Fruit fly (Drosophila melanogaster) whole organism, embryonic: Measurements from ENCODE around the gene vas.

ENCODE experiments used
- Aef1 ChIP-seq: fragments of 200-800 bp; sonication (Bioruptor generic); IDR thresholded peaks from 3 replicates; pipeline ENCODE4 v1.3.6; 2022; ENCODE audit warnings: missing biosample characterization, missing genetic modification characterization
- CG10565 ChIP-seq: fragments of 200-800 bp; sonication (Bioruptor generic); optimal IDR thresholded peaks from 3 replicates; lab custom pipeline; 2016; ENCODE audit warnings: missing biosample characterization, mild to moderate bottlenecking, missing genetic modification characterization
- CG11696 ChIP-seq: fragments of 200-800 bp; sonication (Bioruptor generic); IDR thresholded peaks from 2 replicates; pipeline ENCODE4 v1.3.6; 2022; ENCODE audit warnings: missing biosample characterization, missing genetic modification characterization
- CG13775 ChIP-seq: fragments of 200-800 bp; sonication (Bioruptor generic); optimal IDR thresholded peaks from 3 replicates; lab custom pipeline; 2017; ENCODE audit warnings: missing biosample characterization, mild to moderate bottlenecking, missing genetic modification characterization
- CG14050 ChIP-seq: fragments of 200-800 bp; sonication (Bioruptor generic); IDR thresholded peaks from 3 replicates; pipeline ENCODE4 v1.3.6; 2022; ENCODE audit warnings: missing biosample characterization, missing genetic modification characterization
- CG14441 ChIP-seq: fragments of 200-800 bp; sonication (Bioruptor generic); IDR thresholded peaks from 2 replicates; pipeline ENCODE4 v1.3.6; 2022; ENCODE audit warnings: missing biosample characterization, missing genetic modification characterization
- CG1529 ChIP-seq: fragments of 200-800 bp; sonication (Bioruptor generic); optimal IDR thresholded peaks from 3 replicates; lab custom pipeline; 2018; ENCODE audit warnings: missing biosample characterization, missing genetic modification characterization
- CG18599 ChIP-seq: fragments of 200-800 bp; sonication (Bioruptor generic); optimal IDR thresholded peaks from 3 replicates; lab custom pipeline; 2017; ENCODE audit warnings: missing biosample characterization, missing genetic modification characterization, mild to moderate bottlenecking, moderate library complexity, missing genetic modification reagents
- CG2712 ChIP-seq: fragments of 200-800 bp; optimal IDR thresholded peaks from 3 replicates; lab custom pipeline; 2019; ENCODE audit warnings: missing biosample characterization, mild to moderate bottlenecking, missing genetic modification characterization, moderate library complexity
- CG30020 ChIP-seq: fragments of 200-800 bp; optimal IDR thresholded peaks from 2 replicates; lab custom pipeline; 2019; ENCODE audit warnings: missing biosample characterization, mild to moderate bottlenecking, missing genetic modification characterization, moderate library complexity
- CG34422 ChIP-seq: fragments of 200-800 bp; sonication (Bioruptor generic); IDR thresholded peaks from 3 replicates; pipeline ENCODE4 v1.3.6; 2022; ENCODE audit warnings: missing biosample characterization, missing genetic modification characterization
- CG4328 ChIP-seq: fragments of 200-800 bp; sonication (Bioruptor generic); optimal IDR thresholded peaks from 3 replicates; lab custom pipeline; 2017; ENCODE audit warnings: missing biosample characterization, missing genetic modification reagents, missing genetic modification characterization
- CG4404 ChIP-seq: fragments of 200-800 bp; sonication (Bioruptor generic); IDR thresholded peaks from 2 replicates; pipeline ENCODE4 v1.3.6; 2022; ENCODE audit warnings: missing biosample characterization, missing genetic modification characterization
- CG6254 ChIP-seq: fragments of 200-800 bp; sonication (Bioruptor generic); optimal IDR thresholded peaks from 3 replicates; lab custom pipeline; 2017; ENCODE audit warnings: mild to moderate bottlenecking, missing biosample characterization, missing genetic modification reagents, missing genetic modification characterization
- CG7556 ChIP-seq: fragments of 200-800 bp; sonication (Bioruptor generic); optimal IDR thresholded peaks from 2 replicates; lab custom pipeline; 2017; ENCODE audit warnings: missing biosample characterization, mild to moderate bottlenecking, missing genetic modification characterization
- CG7839 ChIP-seq: fragments of 200-800 bp; sonication (Bioruptor generic); optimal IDR thresholded peaks from 3 replicates; lab custom pipeline; 2018; ENCODE audit warnings: missing biosample characterization, mild to moderate bottlenecking, missing genetic modification characterization, moderate library complexity
- CG8359 ChIP-seq: fragments of 200-800 bp; sonication (Bioruptor generic); optimal IDR thresholded peaks from 2 replicates; lab custom pipeline; 2017; ENCODE audit warnings: missing biosample characterization, mild to moderate bottlenecking, missing genetic modification characterization, borderline replicate concordance
- CG9817 ChIP-seq: fragments of 200-800 bp; sonication (Bioruptor generic); optimal IDR thresholded peaks from 2 replicates; lab custom pipeline; 2018; ENCODE audit warnings: missing biosample characterization, mild to moderate bottlenecking, missing genetic modification characterization, moderate library complexity
- D ChIP-seq, 2 experiments: fragments of 200-800 bp in 1 of 2; fragments of >200 bp in 1 of 2; sonication (Bioruptor generic) in 1 of 2; optimal IDR thresholded peaks; 2 replicates in 1 of 2; 3 replicates in 1 of 2; lab custom pipeline; 2017; ENCODE audit warnings: mild to moderate bottlenecking in 1 of 2, missing biosample characterization in 1 of 2, missing genetic modification characterization in 1 of 2, missing genetic modification reagents in 1 of 2
- H2.0 ChIP-seq: fragments of 200-800 bp; sonication (Bioruptor generic); IDR thresholded peaks from 2 replicates; pipeline ENCODE4 v1.3.6; 2022; ENCODE audit warnings: missing biosample characterization, missing genetic modification characterization
- Hr3 ChIP-seq: fragments of 200-800 bp; sonication (Bioruptor generic); optimal IDR thresholded peaks from 3 replicates; lab custom pipeline; 2016; ENCODE audit warnings: missing biosample characterization, missing genetic modification characterization
- MESR4 ChIP-seq: fragments of 200-800 bp; sonication (Bioruptor generic); optimal IDR thresholded peaks from 2 replicates; lab custom pipeline; 2018; ENCODE audit warnings: missing biosample characterization, mild to moderate bottlenecking, missing genetic modification characterization, moderate library complexity
- Mad ChIP-seq: fragments of 200-800 bp; sonication (Bioruptor generic); optimal IDR thresholded peaks from 2 replicates; lab custom pipeline; 2016; ENCODE audit warnings: missing biosample characterization, missing genetic modification characterization
- Nf-YC ChIP-seq: fragments of 200-800 bp; optimal IDR thresholded peaks from 3 replicates; lab custom pipeline; 2019; ENCODE audit warnings: missing biosample characterization, mild to moderate bottlenecking, missing genetic modification characterization, moderate library complexity
- Optix ChIP-seq: fragments of 200-800 bp; sonication (Bioruptor generic); IDR thresholded peaks from 3 replicates; pipeline ENCODE4 v1.3.6; 2022; ENCODE audit warnings: missing biosample characterization, missing genetic modification characterization
- Ptx1 ChIP-seq: fragments of 200-800 bp; sonication (Bioruptor generic); IDR thresholded peaks from 2 replicates; pipeline ENCODE4 v1.3.6; 2022; ENCODE audit warnings: missing biosample characterization, missing genetic modification characterization
- Six4 ChIP-seq: fragments of 200-800 bp; sonication (Bioruptor generic); optimal IDR thresholded peaks from 2 replicates; lab custom pipeline; 2016; ENCODE audit warnings: missing biosample characterization, missing genetic modification characterization
- Ssrp ChIP-seq: fragments of 200-800 bp; sonication (Bioruptor generic); optimal IDR thresholded peaks from 2 replicates; lab custom pipeline; 2018; ENCODE audit warnings: missing biosample characterization, mild to moderate bottlenecking, missing genetic modification characterization, moderate library complexity
- Vsx1 ChIP-seq: fragments of 200-800 bp; sonication (Bioruptor generic); optimal IDR thresholded peaks from 2 replicates; lab custom pipeline; 2017; ENCODE audit warnings: missing biosample characterization, mild to moderate bottlenecking, missing genetic modification characterization, missing genetic modification reagents
- abd-A ChIP-seq: fragments of 200-800 bp; sonication (Bioruptor generic); optimal IDR thresholded peaks from 3 replicates; lab custom pipeline; 2019; ENCODE audit warnings: missing biosample characterization, mild to moderate bottlenecking, missing genetic modification characterization, moderate library complexity
- ac ChIP-seq: fragments of 200-800 bp; sonication (Bioruptor generic); optimal IDR thresholded peaks from 3 replicates; lab custom pipeline; 2017; ENCODE audit warnings: missing biosample characterization, mild to moderate bottlenecking, missing genetic modification characterization
- aop ChIP-seq: fragments of 200-800 bp; sonication (Bioruptor generic); IDR thresholded peaks from 2 replicates; pipeline ENCODE4 v1.3.6; 2022; ENCODE audit warnings: missing biosample characterization, missing genetic modification characterization
- ato ChIP-seq: fragments of 200-800 bp; sonication (Bioruptor generic); IDR thresholded peaks from 2 replicates; pipeline ENCODE4 v1.3.6; 2022; ENCODE audit warnings: missing biosample characterization, missing genetic modification characterization; ENCODE audit not compliant: partially characterized antibody
- bcd ChIP-seq: fragments of 200-800 bp; sonication (Bioruptor generic); optimal IDR thresholded peaks from 2 replicates; lab custom pipeline; 2017; ENCODE audit warnings: missing biosample characterization, mild to moderate bottlenecking, missing genetic modification characterization
- bsh ChIP-seq, 2 experiments: fragments of 200-800 bp; sonication (Bioruptor generic); optimal IDR thresholded peaks; 2 replicates each; lab custom pipeline; 2017 to 2018; ENCODE audit warnings: mild to moderate bottlenecking in 2 of 2, missing biosample characterization in 2 of 2, missing genetic modification characterization in 2 of 2, moderate library complexity in 1 of 2
- da ChIP-seq: fragments of 200-800 bp; sonication (Bioruptor generic); optimal IDR thresholded peaks from 2 replicates; lab custom pipeline; 2016; ENCODE audit warnings: missing biosample characterization, missing genetic modification characterization
- danr ChIP-seq: fragments of 200-800 bp; sonication (Bioruptor generic); IDR thresholded peaks from 2 replicates; pipeline ENCODE4 v1.3.6; 2022; ENCODE audit warnings: missing biosample characterization, missing genetic modification characterization
- disco-r ChIP-seq: fragments of 200-800 bp; sonication (Bioruptor generic); optimal IDR thresholded peaks from 2 replicates; lab custom pipeline; 2016; ENCODE audit warnings: missing biosample characterization, missing genetic modification characterization
- hkb ChIP-seq, 2 experiments: fragments of 200-800 bp in 1 of 2; fragments of >200 bp in 1 of 2; sonication (Bioruptor generic) in 1 of 2; IDR thresholded peaks in 1 of 2; optimal IDR thresholded peaks in 1 of 2; 2 replicates each; pipeline versions ENCODE4 v1.3.6 to Lab custom; 2017 to 2022; ENCODE audit warnings: missing biosample characterization in 1 of 2, missing genetic modification characterization in 1 of 2
- mirr ChIP-seq: fragments of 200-800 bp; sonication (Bioruptor generic); optimal IDR thresholded peaks from 3 replicates; lab custom pipeline; 2018; ENCODE audit warnings: missing biosample characterization, mild to moderate bottlenecking, missing genetic modification characterization
- nerfin-1 ChIP-seq: fragments of 200-800 bp; sonication (Bioruptor generic); optimal IDR thresholded peaks from 3 replicates; lab custom pipeline; 2019; ENCODE audit warnings: missing biosample characterization, mild to moderate bottlenecking, missing genetic modification characterization, moderate library complexity
- p53 ChIP-seq: fragments of 200-800 bp; sonication (Bioruptor generic); optimal IDR thresholded peaks from 2 replicates; lab custom pipeline; 2016; ENCODE audit warnings: missing biosample characterization, missing genetic modification characterization
- repo ChIP-seq: fragments of 200-800 bp; sonication (Bioruptor generic); optimal IDR thresholded peaks from 2 replicates; lab custom pipeline; 2016; ENCODE audit warnings: missing biosample characterization, missing genetic modification characterization
- row ChIP-seq: fragments of 200-800 bp; sonication (Bioruptor generic); IDR thresholded peaks from 3 replicates; pipeline ENCODE4 v1.3.6; 2022; ENCODE audit warnings: missing biosample characterization, missing genetic modification characterization
- sr ChIP-seq: fragments of 200-800 bp; sonication (Bioruptor generic); IDR thresholded peaks from 3 replicates; pipeline ENCODE4 v1.3.6; 2022; ENCODE audit warnings: missing biosample characterization, missing genetic modification characterization
- stc ChIP-seq: fragments of 200-800 bp; sonication (Bioruptor generic); IDR thresholded peaks from 2 replicates; pipeline ENCODE4 v1.3.6; 2022; ENCODE audit warnings: missing biosample characterization, missing genetic modification characterization
- trh ChIP-seq: fragments of 200-800 bp; sonication (Bioruptor generic); optimal IDR thresholded peaks from 2 replicates; lab custom pipeline; 2016; ENCODE audit warnings: missing biosample characterization, missing genetic modification characterization
- ttk ChIP-seq: fragments of 200-800 bp; sonication (Bioruptor generic); IDR thresholded peaks from 2 replicates; pipeline ENCODE4 v2.1.2; 2022; ENCODE audit warnings: missing biosample characterization, missing genetic modification characterization
- tx ChIP-seq: fragments of 200-800 bp; sonication (Bioruptor generic); optimal IDR thresholded peaks from 2 replicates; lab custom pipeline; 2016; ENCODE audit warnings: missing biosample characterization, missing genetic modification characterization
- wek ChIP-seq: fragments of 200-800 bp; sonication (Bioruptor generic); optimal IDR thresholded peaks from 3 replicates; lab custom pipeline; 2018; ENCODE audit warnings: missing biosample characterization, mild to moderate bottlenecking, missing genetic modification characterization, moderate library complexity

vas gene

dm6 chr2L:15061368-15061767 lies at the start of gene vas, which contains the start of gene solo (continued):
- no peak for TF ChIP-seq ato (GFP tag; lab: Robert Waterston, UW)
- TF ChIP-seq p53 (GFP tag; lab: Kevin White, UChicago) = no peak
- TF ChIP-seq CG14441 (GFP tag; lab: Robert Waterston, UW) = peak; percentile 42; the same call in 1 of the 2 replicates
- TF ChIP-seq CG1529 = no peak
- no peak for TF ChIP-seq disco-r (GFP tag; lab: Kevin White, UChicago)
- peak; percentile 97 for TF ChIP-seq CG30020
- no peak for TF ChIP-seq tx (GFP tag; lab: Kevin White, UChicago)
- TF ChIP-seq CG6254 (GFP tag; lab: Kevin White, UChicago) = no peak
- no peak for TF ChIP-seq CG11696 (GFP tag; lab: Robert Waterston, UW)
- peak; percentile 26 for TF ChIP-seq trh (GFP tag; lab: Kevin White, UChicago)
- peak; percentile 80 for TF ChIP-seq CG2712 (tag; lab: Kevin White, UChicago)
- TF ChIP-seq CG34422 (GFP tag; lab: Robert Waterston, UW) = no peak
- TF ChIP-seq abd-A (tag; lab: Kevin White, UChicago) = no peak
- TF ChIP-seq bsh (GFP tag; optimal IDR thresholded peaks at IDR 0.05; lab: Kevin White, UChicago) = peak in 1 of 2 experiments; percentile 56
- peak; percentile 30 for TF ChIP-seq CG7556 (GFP tag; lab: Kevin White, UChicago)
- TF ChIP-seq ttk (GFP tag; lab: Robert Waterston, UW) = no peak; the same call in 1 of the 2 replicates
- no peak for TF ChIP-seq CG14050 (GFP tag; lab: Robert Waterston, UW)
- TF ChIP-seq Nf-YC (tag; lab: Kevin White, UChicago) = peak; percentile 30
- peak; percentile 50 for TF ChIP-seq H2.0 (GFP tag; lab: Robert Waterston, UW)
- peak; percentile 66 for TF ChIP-seq CG9817
- TF ChIP-seq aop (GFP tag; lab: Robert Waterston, UW) = no peak
- TF ChIP-seq CG10565 (GFP tag; lab: Kevin White, UChicago) = no peak
- TF ChIP-seq CG8359 (GFP tag; lab: Kevin White, UChicago) = no peak
- TF ChIP-seq ac = no peak
- TF ChIP-seq hkb (optimal IDR thresholded peaks at IDR 0.05; lab: Kevin White, UChicago) = no peak
- no peak for TF ChIP-seq hkb (GFP tag; IDR thresholded peaks at IDR 0.05; lab: Robert Waterston, UW)
- TF ChIP-seq Six4 (GFP tag; lab: Kevin White, UChicago) = no peak
- TF ChIP-seq Hr3 = no peak
- no peak for TF ChIP-seq Aef1 (GFP tag; lab: Robert Waterston, UW)
- peak; percentile 31 for TF ChIP-seq bcd
- TF ChIP-seq Ptx1 (GFP tag; lab: Robert Waterston, UW) = peak; percentile 57
- TF ChIP-seq sr (GFP tag; lab: Robert Waterston, UW) = no peak
- TF ChIP-seq mirr = no peak
- TF ChIP-seq stc (GFP tag; lab: Robert Waterston, UW) = peak; percentile 37; the same call in 1 of the 2 replicates
- peak; percentile 62 for TF ChIP-seq CG7839 (tag; lab: Kevin White, UChicago)
- peak; percentile 78 for TF ChIP-seq row
- no peak for TF ChIP-seq D (optimal IDR thresholded peaks at IDR 0.05; lab: Kevin White, UChicago)
- peak; percentile 10 for TF ChIP-seq D (GFP tag; optimal IDR thresholded peaks at IDR 0.05; lab: Kevin White, UChicago)
- TF ChIP-seq MESR4 (GFP tag; lab: Kevin White, UChicago) = no peak
- TF ChIP-seq Vsx1 (GFP tag; lab: Kevin White, UChicago) = no peak
- peak; percentile 31 for TF ChIP-seq CG18599 (GFP tag; lab: Kevin White, UChicago)
- peak; percentile 57 for TF ChIP-seq nerfin-1 (tag; lab: Kevin White, UChicago)
- TF ChIP-seq Ssrp (tag; lab: Kevin White, UChicago) = peak; percentile 61
- peak; percentile 59 for TF ChIP-seq CG13775 (GFP tag; lab: Kevin White, UChicago)
- peak; percentile 14 for TF ChIP-seq CG4328 (GFP tag; lab: Kevin White, UChicago)
- TF ChIP-seq repo = no peak
- no peak for TF ChIP-seq wek (GFP tag; lab: Kevin White, UChicago)
- no peak for TF ChIP-seq danr (GFP tag; lab: Robert Waterston, UW)
- TF ChIP-seq Optix (GFP tag; lab: Robert Waterston, UW) = no peak
- TF ChIP-seq Mad (GFP tag; lab: Kevin White, UChicago) = no peak
- TF ChIP-seq da = no peak
- no peak for TF ChIP-seq CG4404 (GFP tag; lab: Robert Waterston, UW)
